Comparison of ENCODE assay signal across 2 worm cellular contexts in genomic region chrIII:549231-549630, ce11.
TF ChIP-seq lines count a peak whose summit lies in the region.

No protein-coding gene starts in this region.

TF ChIP-seq in whole organism, L1 larva, 84 proteins besides CTCF, POLR2A, EP300 and RAD21:
- TF ChIP-seq tbx-2 (tag; optimal IDR thresholded peaks at IDR 0.05; lab: Kevin White, UChicago) = no peak
- TF ChIP-seq nhr-84 (tag; optimal IDR thresholded peaks at IDR 0.05; lab: Kevin White, UChicago) = no peak
- peak; percentile 74 for TF ChIP-seq blmp-1 (tag; optimal IDR thresholded peaks at IDR 0.05; lab: Kevin White, UChicago)
- no peak for TF ChIP-seq ets-5 (GFP tag; IDR thresholded peaks at IDR 0.05; lab: Robert Waterston, UW)
- TF ChIP-seq ztf-4 (tag; optimal IDR thresholded peaks at IDR 0.05; lab: Kevin White, UChicago) = no peak
- TF ChIP-seq fos-1 (tag; optimal IDR thresholded peaks at IDR 0.05; lab: Kevin White, UChicago) = no peak

TF ChIP-seq in whole organism, L4 larva, 104 proteins besides CTCF, POLR2A, EP300 and RAD21:
- TF ChIP-seq aha-1 (tag; lab: Kevin White, UChicago) (peak; percentile 54), lin-29 (GFP tag; IDR thresholded peaks at IDR 0.05; lab: Robert Waterston, UW) (no peak), nhr-25 (tag; optimal IDR thresholded peaks at IDR 0.05; lab: Kevin White, UChicago; ENCODE audit: borderline replicate concordance, insufficient read depth) (no peak), ceh-32 (tag; optimal IDR thresholded peaks at IDR 0.05; lab: Kevin White, UChicago; ENCODE audit: poor library complexity) (no peak), arid-1 (GFP tag; conservative IDR thresholded peaks at IDR 0.05; lab: Robert Waterston, UW) (no peak)

Comparison
In these comparisons a context has a peak if more than half of its experiments do, and no peak if none do; other contexts are left out.
1. Of the 29 proteins assayed by ChIP-seq in both whole organism, L4 larva and whole organism, L1 larva: peak only in whole organism, L4 larva: aha-1; only in whole organism, L1 larva: none; in both: none; in neither: 28.